Worm (Caenorhabditis elegans) whole organism, midembryonic: ENCODE results near the gene srbc-41.

Experiments
- T22C8.4 ChIP-seq: fragments of 200-800 bp; sonication (Bioruptor generic); IDR thresholded peaks from 2 replicates; pipeline ENCODE4 v1.3.6; 2022; ENCODE audit warnings: missing genetic modification characterization, missing compliant biosample characterization
- cog-1 ChIP-seq: sonication (generic microtip); optimal IDR thresholded peaks from 2 replicates; lab custom pipeline; 2016; ENCODE audit warnings: missing genetic modification characterization, missing compliant biosample characterization
- flt-1 ChIP-seq: fragments of 200-800 bp; sonication (Bioruptor generic); IDR thresholded peaks from 2 replicates; pipeline ENCODE4 v1.3.6; 2022; ENCODE audit warnings: missing genetic modification characterization, missing compliant biosample characterization
- klf-2 ChIP-seq: fragments of 200-800 bp; sonication (Bioruptor generic); conservative IDR thresholded peaks from 2 replicates; pipeline ENCODE4 v1.3.6; 2022; ENCODE audit warnings: missing genetic modification reagents, missing genetic modification characterization, missing compliant biosample characterization
- med-1 ChIP-seq: sonication (generic microtip); optimal IDR thresholded peaks from 2 replicates; lab custom pipeline; 2017; ENCODE audit warnings: missing genetic modification characterization, mild to moderate bottlenecking, missing compliant biosample characterization, antibody characterized with exemption, missing genetic modification reagents; ENCODE audit not compliant: insufficient read depth
- ref-1 ChIP-seq: fragments of 200-800 bp; sonication (Bioruptor generic); conservative IDR thresholded peaks from 2 replicates; pipeline ENCODE4 v1.3.6; 2022; ENCODE audit warnings: missing genetic modification reagents, missing genetic modification characterization, missing compliant biosample characterization
- tab-1 ChIP-seq: fragments of 200-800 bp; sonication (Bioruptor generic); IDR thresholded peaks from 2 replicates; pipeline ENCODE4 v1.3.6; 2022; ENCODE audit warnings: missing genetic modification characterization, missing compliant biosample characterization
- ztf-23 ChIP-seq: fragments of 200-800 bp; sonication (Bioruptor generic); IDR thresholded peaks from 2 replicates; pipeline ENCODE4 v1.3.6; 2022; ENCODE audit warnings: missing genetic modification reagents, missing genetic modification characterization, missing compliant biosample characterization
- ztf-29 ChIP-seq: fragments of 200-800 bp; sonication (Bioruptor generic); IDR thresholded peaks from 2 replicates; pipeline ENCODE4 v1.3.6; 2022; ENCODE audit warnings: missing genetic modification reagents, missing genetic modification characterization, missing compliant biosample characterization

srbc-41 gene

DNA sequence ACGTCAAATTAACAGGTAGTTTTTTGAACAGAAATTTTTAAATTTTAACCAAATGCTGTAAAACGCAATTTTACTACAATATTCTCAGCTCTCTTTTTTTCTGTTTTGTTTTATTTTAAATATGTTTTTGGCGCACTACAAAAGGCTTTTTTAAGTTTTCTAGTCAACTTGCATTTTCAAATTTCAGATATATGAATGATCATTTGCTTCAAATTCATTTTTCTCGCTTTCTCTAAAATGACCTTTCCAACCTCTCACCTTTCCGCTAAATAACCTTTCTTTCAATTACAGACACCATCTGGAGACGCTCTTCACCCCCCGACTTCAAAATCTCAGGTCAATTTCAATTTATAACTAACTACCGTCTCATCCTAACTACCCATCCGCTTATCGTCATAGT is 47.9 kb downstream of the srbc-41 start, which contains the start of gene cdc-25.2:
Gene cdc-25.2, plus strand, starts transcription at position 301 of the 400 bp plus-strand sequence.
- TF ChIP-seq tab-1 (no peak), med-1 (GFP tag; lab: Kevin White, UChicago) (no peak), ztf-23 (GFP tag; lab: Robert Waterston, UW) (no peak), cog-1 (tag; lab: Kevin White, UChicago) (no peak), ztf-29 (GFP tag; lab: Robert Waterston, UW) (no peak), T22C8.4 (GFP tag; lab: Robert Waterston, UW) (no peak), ref-1 (GFP tag; lab: Robert Waterston, UW) (no peak), klf-2 (GFP tag; lab: Robert Waterston, UW) (no peak), flt-1 (GFP tag; lab: Robert Waterston, UW) (no peak)
